Fruit fly (Drosophila melanogaster) S2 (cell line): ENCODE measurements around the gene CG17944.

Experiments used
- CG8478 ChIP-seq: fragments of >200 bp; optimal IDR thresholded peaks from 2 replicates; lab custom pipeline; 2018
- CTCF ChIP-seq, 2 experiments: fragments of >200 bp; optimal IDR thresholded peaks; 2 replicates each; lab custom pipeline; 2018

The CG17944 gene

DNA sequence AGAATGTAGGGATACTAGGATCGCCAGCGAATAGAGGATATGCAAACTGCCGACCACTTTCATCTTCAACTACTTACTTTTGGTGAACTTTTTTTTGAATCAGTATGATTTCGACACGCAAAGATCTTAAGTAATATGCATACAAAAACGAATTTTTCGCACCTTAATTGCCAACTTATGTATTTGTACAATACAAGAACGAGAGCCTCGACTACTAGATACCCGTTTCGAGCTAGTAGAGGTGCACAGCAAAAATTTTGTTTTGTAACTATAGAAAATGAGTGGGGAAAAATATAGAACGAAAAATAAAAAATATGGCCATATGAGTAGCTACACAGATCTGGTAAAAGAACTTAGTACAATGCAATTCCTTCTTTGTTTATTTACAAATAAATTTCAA, 44.8 kb downstream of the CG17944 start, which contains the start of gene CG10029:
CG10029 (minus strand) TSS at position 101 of the 400 bp plus-strand sequence.
- TF ChIP-seq CG8478 (lab: Kevin White, UChicago) (no peak), CTCF (optimal IDR thresholded peaks at IDR 0.05; lab: Kevin White, UChicago) (no peak)

dm6 chr3R:7313034-7313433, 48.9 kb downstream of the CG17944 start:
- TF ChIP-seq CG8478 (lab: Kevin White, UChicago), result no peak
- no peak for TF ChIP-seq CTCF (optimal IDR thresholded peaks at IDR 0.05; lab: Kevin White, UChicago)
